Worm (Caenorhabditis elegans) whole organism, L1 larva: ENCODE measurements around the gene cbn-1.

ENCODE experiments used
- aha-1 ChIP-seq: fragments of 150-350 bp; optimal IDR thresholded peaks from 2 replicates; lab custom pipeline; 2014; ENCODE audit warnings: missing biosample characterization, missing genetic modification characterization
- ceh-82 ChIP-seq, 3 experiments: fragments of 150-350 bp in 1 of 3; sonication (generic microtip) in 2 of 3; optimal IDR thresholded peaks; 2 replicates each; lab custom pipeline; 2014 to 2017; ENCODE audit warnings: missing biosample characterization in 3 of 3, missing genetic modification characterization in 3 of 3
- elt-3 ChIP-seq, 6 experiments: fragments of 150-350 bp in 1 of 6; sonication (generic microtip); optimal IDR thresholded peaks; 2 replicates each; lab custom pipeline; 2017 to 2018; ENCODE audit warnings: missing biosample characterization in 6 of 6, missing genetic modification characterization in 6 of 6, inconsistent platforms in 1 of 6
- hlh-4 ChIP-seq: sonication (generic microtip); optimal IDR thresholded peaks from 2 replicates; lab custom pipeline; 2016; ENCODE audit warnings: mild to moderate bottlenecking, missing genetic modification characterization, missing compliant biosample characterization
- nhr-11 ChIP-seq: fragments of 150-350 bp; optimal IDR thresholded peaks from 2 replicates; lab custom pipeline; 2014; ENCODE audit warnings: missing biosample characterization, missing genetic modification characterization
- nhr-12 ChIP-seq: sonication (generic microtip); optimal IDR thresholded peaks from 2 replicates; lab custom pipeline; 2017; ENCODE audit warnings: missing biosample characterization, missing genetic modification characterization
- nhr-28 ChIP-seq: fragments of 150-350 bp; optimal IDR thresholded peaks from 2 replicates; lab custom pipeline; 2014; ENCODE audit warnings: missing biosample characterization, missing genetic modification characterization
- nhr-47 ChIP-seq: sonication (generic microtip); optimal IDR thresholded peaks from 2 replicates; lab custom pipeline; 2016; ENCODE audit warnings: mild to moderate bottlenecking, missing genetic modification characterization, moderate library complexity, missing compliant biosample characterization
- nhr-77 ChIP-seq: fragments of 150-350 bp; optimal IDR thresholded peaks from 2 replicates; lab custom pipeline; 2014; ENCODE audit warnings: missing biosample characterization, missing genetic modification characterization
- rnt-1 ChIP-seq: sonication (generic microtip); optimal IDR thresholded peaks from 2 replicates; lab custom pipeline; 2016; ENCODE audit warnings: mild to moderate bottlenecking, missing genetic modification characterization, moderate library complexity, missing compliant biosample characterization
- unc-62 ChIP-seq: fragments of 150-350 bp; optimal IDR thresholded peaks from 2 replicates; lab custom pipeline; 2014; ENCODE audit warnings: missing biosample characterization, missing genetic modification reagents, missing genetic modification characterization

- no peak for TF ChIP-seq hlh-4 (tag; lab: Kevin White, UChicago)
- no peak for TF ChIP-seq aha-1 (tag; lab: Kevin White, UChicago)
- no peak for TF ChIP-seq nhr-77 (tag; lab: Kevin White, UChicago)
- no peak for TF ChIP-seq nhr-12 (tag; lab: Kevin White, UChicago)
- TF ChIP-seq unc-62 (GFP tag; lab: Kevin White, UChicago): no peak
- no peak for TF ChIP-seq elt-3 (tag; optimal IDR thresholded peaks at IDR 0.05; lab: Kevin White, UChicago)
- TF ChIP-seq ceh-82 (tag; optimal IDR thresholded peaks at IDR 0.05; lab: Kevin White, UChicago): no peak
- no peak for TF ChIP-seq nhr-28 (tag; lab: Kevin White, UChicago)
- TF ChIP-seq nhr-47 (tag; lab: Kevin White, UChicago): no peak
- no peak for TF ChIP-seq rnt-1 (tag; lab: Kevin White, UChicago)
- TF ChIP-seq nhr-11: no peak
Observed at ce11 chrII:354494-354893, 22.2 kb upstream of the cbn-1 start.
